Fruit fly (Drosophila melanogaster) whole organism, prepupa: ENCODE measurements around the gene Exd2.
A peak's percentile ranks its signal among the peaks of the same experiment; 100 is the strongest.

Experiments
- Blimp-1 ChIP-seq: fragments of 200-800 bp; sonication (Bioruptor generic); optimal IDR thresholded peaks from 3 replicates; lab custom pipeline; 2017; ENCODE audit warnings: missing biosample characterization, missing genetic modification characterization, mild to moderate bottlenecking, moderate library complexity, missing genetic modification reagents
- CG10631 ChIP-seq: fragments of 200-800 bp; sonication (Bioruptor generic); optimal IDR thresholded peaks from 2 replicates; lab custom pipeline; 2016; ENCODE audit warnings: missing biosample characterization, missing genetic modification characterization
- CG11294 ChIP-seq: fragments of 200-800 bp; sonication (Bioruptor generic); IDR thresholded peaks from 2 replicates; pipeline ENCODE4 v1.3.6; 2022; ENCODE audit warnings: missing biosample characterization, missing genetic modification characterization
- CG11762 ChIP-seq: fragments of 200-800 bp; sonication (Bioruptor generic); optimal IDR thresholded peaks from 3 replicates; lab custom pipeline; 2016; ENCODE audit warnings: missing biosample characterization, missing genetic modification characterization; ENCODE audit not compliant: insufficient read depth
- CG15336 ChIP-seq: fragments of 200-800 bp; sonication (Bioruptor generic); IDR thresholded peaks from 2 replicates; pipeline ENCODE4 v1.3.6; 2022; ENCODE audit warnings: missing biosample characterization, missing genetic modification characterization
- CG1621 ChIP-seq: fragments of 200-800 bp; sonication (Bioruptor generic); optimal IDR thresholded peaks from 3 replicates; lab custom pipeline; 2018; ENCODE audit warnings: missing biosample characterization, mild to moderate bottlenecking, missing genetic modification characterization
- CG16779 ChIP-seq: fragments of 200-800 bp; sonication (Bioruptor generic); optimal IDR thresholded peaks from 3 replicates; lab custom pipeline; 2017; ENCODE audit warnings: missing biosample characterization, mild to moderate bottlenecking, missing genetic modification characterization
- CG3032 ChIP-seq: fragments of 200-800 bp; optimal IDR thresholded peaks from 2 replicates; lab custom pipeline; 2019; ENCODE audit warnings: missing biosample characterization, mild to moderate bottlenecking, missing genetic modification characterization, moderate library complexity
- CG31627 ChIP-seq: fragments of 200-800 bp; sonication (Bioruptor generic); optimal IDR thresholded peaks from 3 replicates; lab custom pipeline; 2016; ENCODE audit warnings: missing biosample characterization, missing genetic modification characterization
- CG34406 ChIP-seq: fragments of 200-800 bp; sonication (Bioruptor generic); optimal IDR thresholded peaks from 3 replicates; lab custom pipeline; 2016; ENCODE audit warnings: missing biosample characterization, missing genetic modification characterization
- CG4318 ChIP-seq: fragments of 200-800 bp; sonication (Bioruptor generic); optimal IDR thresholded peaks from 3 replicates; lab custom pipeline; 2017; ENCODE audit warnings: missing biosample characterization, mild to moderate bottlenecking, missing genetic modification characterization
- CG6163 ChIP-seq: fragments of 200-800 bp; sonication (Bioruptor generic); IDR thresholded peaks from 3 replicates; pipeline ENCODE4 v1.3.6; 2022; ENCODE audit warnings: missing biosample characterization, missing genetic modification characterization
- CG6276 ChIP-seq: fragments of 200-800 bp; sonication (Bioruptor generic); optimal IDR thresholded peaks from 2 replicates; lab custom pipeline; 2017; ENCODE audit warnings: missing biosample characterization, mild to moderate bottlenecking, missing genetic modification characterization
- CG6808 ChIP-seq: fragments of 200-800 bp; sonication (Bioruptor generic); optimal IDR thresholded peaks from 3 replicates; lab custom pipeline; 2017; ENCODE audit warnings: missing biosample characterization, missing genetic modification characterization, mild to moderate bottlenecking, moderate library complexity, missing genetic modification reagents
- CG6854 ChIP-seq: fragments of 200-800 bp; sonication (Bioruptor generic); optimal IDR thresholded peaks from 2 replicates; lab custom pipeline; 2017; ENCODE audit warnings: missing biosample characterization, mild to moderate bottlenecking, missing genetic modification characterization
- CG8119 ChIP-seq: fragments of 200-800 bp; sonication (Bioruptor generic); IDR thresholded peaks from 3 replicates; pipeline ENCODE4 v1.3.6; 2022; ENCODE audit warnings: missing biosample characterization, missing genetic modification characterization
- CG8632 ChIP-seq: fragments of 200-800 bp; sonication (Bioruptor generic); optimal IDR thresholded peaks from 3 replicates; lab custom pipeline; 2016; ENCODE audit warnings: missing biosample characterization, missing genetic modification characterization
- CG9139 ChIP-seq: fragments of 200-800 bp; sonication (Bioruptor generic); optimal IDR thresholded peaks from 3 replicates; lab custom pipeline; 2017; ENCODE audit warnings: missing biosample characterization, mild to moderate bottlenecking, missing genetic modification characterization
- Eip78C ChIP-seq: fragments of 200-800 bp; sonication (Bioruptor generic); peaks from one replicate; lab custom pipeline; 2016; ENCODE audit warnings: missing biosample characterization, missing genetic modification characterization
- Eip93F ChIP-seq: fragments of 200-800 bp; sonication (Bioruptor generic); optimal IDR thresholded peaks from 2 replicates; lab custom pipeline; 2016; ENCODE audit warnings: missing biosample characterization, mild to moderate bottlenecking, missing genetic modification characterization
- Ets21C ChIP-seq: fragments of 200-800 bp; sonication (Bioruptor generic); optimal IDR thresholded peaks from 3 replicates; lab custom pipeline; 2016; ENCODE audit warnings: missing biosample characterization, missing genetic modification characterization
- Gug ChIP-seq: fragments of 200-800 bp; sonication (Bioruptor generic); IDR thresholded peaks from 2 replicates; pipeline ENCODE4 v1.3.6; 2022; ENCODE audit warnings: missing biosample characterization, missing genetic modification characterization
- Hr38 ChIP-seq: sonication (Bioruptor generic); optimal IDR thresholded peaks from 2 replicates; lab custom pipeline; 2016; ENCODE audit warnings: missing biosample characterization, missing genetic modification characterization
- Hr39 ChIP-seq: fragments of 200-800 bp; sonication (Bioruptor generic); optimal IDR thresholded peaks from 2 replicates; lab custom pipeline; 2016; ENCODE audit warnings: missing biosample characterization, missing genetic modification characterization
- Smox ChIP-seq: fragments of 200-800 bp; sonication (Bioruptor generic); optimal IDR thresholded peaks from 3 replicates; lab custom pipeline; 2016; ENCODE audit warnings: missing biosample characterization, missing genetic modification characterization
- Sox102F ChIP-seq: fragments of 200-800 bp; sonication (Bioruptor generic); optimal IDR thresholded peaks from 2 replicates; lab custom pipeline; 2016; ENCODE audit warnings: missing biosample characterization, mild to moderate bottlenecking, missing genetic modification characterization
- Sox14 ChIP-seq: fragments of 200-800 bp; sonication (Bioruptor generic); optimal IDR thresholded peaks from 3 replicates; lab custom pipeline; 2016; ENCODE audit warnings: missing biosample characterization, missing genetic modification characterization
- Sox15 ChIP-seq: fragments of 200-800 bp; sonication (Bioruptor generic); optimal IDR thresholded peaks from 3 replicates; lab custom pipeline; 2016; ENCODE audit warnings: missing biosample characterization, missing genetic modification characterization
- achi ChIP-seq: fragments of 200-800 bp; sonication (Bioruptor generic); optimal IDR thresholded peaks from 3 replicates; lab custom pipeline; 2016; ENCODE audit warnings: missing biosample characterization, missing genetic modification characterization
- cyc ChIP-seq: fragments of 200-800 bp; sonication (Bioruptor generic); optimal IDR thresholded peaks from 3 replicates; lab custom pipeline; 2016; ENCODE audit warnings: missing biosample characterization, missing genetic modification characterization
- dac ChIP-seq: fragments of 200-800 bp; sonication (Bioruptor generic); optimal IDR thresholded peaks from 2 replicates; lab custom pipeline; 2017; ENCODE audit warnings: missing biosample characterization, mild to moderate bottlenecking, missing genetic modification characterization
- eg ChIP-seq: fragments of 200-800 bp; sonication (Bioruptor generic); IDR thresholded peaks from 3 replicates; pipeline ENCODE4 v1.3.6; 2022; ENCODE audit warnings: missing biosample characterization, missing genetic modification characterization
- fd59A ChIP-seq: fragments of 200-800 bp; sonication (Bioruptor generic); optimal IDR thresholded peaks from 2 replicates; lab custom pipeline; 2017; ENCODE audit warnings: missing biosample characterization, mild to moderate bottlenecking, missing genetic modification characterization, missing genetic modification reagents
- fd85E ChIP-seq: fragments of 200-800 bp; sonication (Bioruptor generic); optimal IDR thresholded peaks from 3 replicates; lab custom pipeline; 2016; ENCODE audit warnings: missing biosample characterization, missing genetic modification characterization
- fkh ChIP-seq: fragments of 200-800 bp; sonication (Bioruptor generic); optimal IDR thresholded peaks from 3 replicates; lab custom pipeline; 2017; ENCODE audit warnings: missing biosample characterization, mild to moderate bottlenecking, missing genetic modification characterization, moderate library complexity
- lz ChIP-seq: fragments of 200-800 bp; sonication (Bioruptor generic); optimal IDR thresholded peaks from 3 replicates; lab custom pipeline; 2016; ENCODE audit warnings: missing biosample characterization, missing genetic modification characterization
- net ChIP-seq: fragments of 200-800 bp; sonication (Bioruptor generic); optimal IDR thresholded peaks from 3 replicates; lab custom pipeline; 2016; ENCODE audit warnings: missing biosample characterization, missing genetic modification characterization
- pdm3 ChIP-seq: fragments of 200-800 bp; sonication (Bioruptor generic); optimal IDR thresholded peaks from 3 replicates; lab custom pipeline; 2016; ENCODE audit warnings: missing biosample characterization, missing genetic modification characterization
- spab ChIP-seq: fragments of 200-800 bp; sonication (Bioruptor generic); optimal IDR thresholded peaks from 2 replicates; lab custom pipeline; 2017; ENCODE audit warnings: missing biosample characterization, mild to moderate bottlenecking, missing genetic modification characterization, missing genetic modification reagents
- ss ChIP-seq, 2 experiments: fragments of 200-800 bp; sonication (Bioruptor generic); optimal IDR thresholded peaks; 2 replicates in 1 of 2; 3 replicates in 1 of 2; lab custom pipeline; 2017 to 2018; ENCODE audit warnings: mild to moderate bottlenecking in 2 of 2, missing biosample characterization in 2 of 2, missing genetic modification characterization in 2 of 2, moderate library complexity in 1 of 2
- svp ChIP-seq: fragments of 200-800 bp; sonication (Bioruptor generic); peaks from one replicate; lab custom pipeline; 2016; ENCODE audit warnings: missing biosample characterization, missing genetic modification characterization
- vri ChIP-seq: fragments of 200-800 bp; sonication (Bioruptor generic); optimal IDR thresholded peaks from 3 replicates; lab custom pipeline; 2016; ENCODE audit warnings: missing biosample characterization, mild to moderate bottlenecking, missing genetic modification characterization

Exd2 gene

dm6 chr3R:11421643-11422122 is 13.8 kb downstream of the Exd2 start, which contains the start of the genes ninaG and Sptz (continued):
- TF ChIP-seq pdm3 = peak; percentile 94
- TF ChIP-seq spab = no peak
- TF ChIP-seq fkh (GFP tag; lab: Kevin White, UChicago) = no peak
- TF ChIP-seq Hr38 (GFP tag; lab: Kevin White, UChicago) = peak; percentile 50
- TF ChIP-seq Eip93F (GFP tag; lab: Kevin White, UChicago) = peak; percentile 76
- peak; percentile 90 for TF ChIP-seq achi (GFP tag; lab: Kevin White, UChicago)
- TF ChIP-seq CG34406 (GFP tag; lab: Kevin White, UChicago) = peak; percentile 86
- TF ChIP-seq cyc (GFP tag; lab: Kevin White, UChicago) = peak; percentile 97
- TF ChIP-seq CG6276 (GFP tag; lab: Kevin White, UChicago) = no peak
- no peak for TF ChIP-seq ss (GFP tag; optimal IDR thresholded peaks at IDR 0.05; lab: Kevin White, UChicago)
- TF ChIP-seq CG16779 (tag; lab: Kevin White, UChicago) = peak; percentile 65
- TF ChIP-seq CG6808 (GFP tag; lab: Kevin White, UChicago) = no peak
- TF ChIP-seq fd59A (GFP tag; lab: Kevin White, UChicago) = peak; percentile 77
- TF ChIP-seq CG4318 (GFP tag; lab: Kevin White, UChicago) = no peak
- TF ChIP-seq CG15336 (GFP tag; lab: Robert Waterston, UW) = peak; percentile 84

DNA sequence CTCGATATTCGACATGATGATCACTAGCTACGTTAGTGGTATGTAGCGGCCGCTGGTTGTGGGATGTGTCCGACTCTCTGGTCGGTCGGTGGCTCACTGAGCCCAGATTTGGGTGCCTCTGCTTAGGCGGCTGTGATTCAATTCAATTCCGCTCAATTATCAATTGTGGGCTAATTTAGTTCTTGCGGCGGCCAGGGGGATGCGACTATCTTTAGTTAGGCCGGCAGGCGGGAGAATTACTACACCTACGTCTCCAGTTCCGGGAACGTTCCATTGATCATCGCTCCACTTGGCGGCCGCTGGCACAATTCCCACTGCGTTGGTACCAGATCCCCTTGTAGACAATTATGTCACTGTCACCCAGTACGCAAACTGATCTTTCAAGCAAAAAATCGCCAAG is 16.9 kb downstream of the Exd2 start, which contains the start of the genes bumpel and CG45676:
Gene bumpel, minus strand, starts transcription at position 101 of the 400 bp plus-strand sequence.
Gene CG45676, plus strand, starts transcription at position 318 of the 400 bp plus-strand sequence.
- TF ChIP-seq Ets21C (no peak), CG10631 (GFP tag; lab: Kevin White, UChicago) (no peak)

dm6 chr3R:11412371-11412770 is 23.1 kb downstream of the Exd2 start, which contains the start of gene Ipo9:
Gene Ipo9 (plus strand): TSS chr3R:11412522.
- no peak for TF ChIP-seq vri (GFP tag; lab: Kevin White, UChicago)
- TF ChIP-seq CG34406 (GFP tag; lab: Kevin White, UChicago) = no peak
- TF ChIP-seq fd59A (GFP tag; lab: Kevin White, UChicago) = no peak
- no peak for TF ChIP-seq CG11294 (GFP tag; lab: Robert Waterston, UW)
- TF ChIP-seq CG8119 (GFP tag; lab: Robert Waterston, UW) = no peak
- no peak for TF ChIP-seq Hr39 (GFP tag; lab: Kevin White, UChicago)
- TF ChIP-seq CG15336 (GFP tag; lab: Robert Waterston, UW) = no peak
- no peak for TF ChIP-seq Smox (GFP tag; lab: Kevin White, UChicago)
- TF ChIP-seq Blimp-1 = no peak
- TF ChIP-seq Hr38 (GFP tag; lab: Kevin White, UChicago) = no peak
- TF ChIP-seq CG31627 (GFP tag; lab: Kevin White, UChicago) = no peak
- no peak for TF ChIP-seq CG1621 (tag; lab: Kevin White, UChicago)
- TF ChIP-seq net = no peak
- no peak for TF ChIP-seq CG6808 (GFP tag; lab: Kevin White, UChicago)
- TF ChIP-seq dac (GFP tag; lab: Kevin White, UChicago) = no peak
- no peak for TF ChIP-seq CG9139 (GFP tag; lab: Kevin White, UChicago)
- no peak for TF ChIP-seq CG8632 (GFP tag; lab: Kevin White, UChicago)
- no peak for TF ChIP-seq svp (GFP tag; lab: Kevin White, UChicago)
- TF ChIP-seq CG11762 (GFP tag; lab: Kevin White, UChicago) = no peak

DNA sequence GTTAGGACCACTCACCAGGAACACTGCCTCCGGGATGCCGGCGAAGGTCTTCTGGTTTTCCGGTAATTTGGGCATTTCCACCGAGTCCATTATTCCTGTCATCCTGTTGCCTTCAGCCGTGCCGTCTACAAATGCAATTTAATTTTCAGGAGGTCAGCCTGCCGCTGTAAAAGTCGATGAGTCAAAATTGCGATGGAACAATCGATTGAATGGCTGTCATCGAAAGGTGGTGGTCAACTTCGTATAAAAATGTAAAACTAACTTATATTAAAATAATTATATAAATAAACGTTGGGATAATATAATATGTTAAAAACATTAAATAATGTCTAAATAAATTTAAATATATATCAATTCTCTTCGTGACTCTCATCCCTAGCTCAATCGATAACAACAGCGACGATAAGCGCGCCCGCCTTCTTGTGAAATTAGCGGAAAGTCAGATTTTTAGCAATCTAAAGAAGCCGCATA is 25.8 kb downstream of the Exd2 start, which contains the start of the genes mgr and Irbp:
Gene mgr, minus strand, starts transcription at position 209 of the 471 bp plus-strand sequence.
Gene Irbp, plus strand, starts transcription at position 381 of the 471 bp plus-strand sequence.
- peak; percentile 60 for TF ChIP-seq cyc (GFP tag; lab: Kevin White, UChicago)
- TF ChIP-seq net = peak; percentile 77
- TF ChIP-seq fkh (GFP tag; lab: Kevin White, UChicago) = no peak
- peak; percentile 90 for TF ChIP-seq CG34406 (GFP tag; lab: Kevin White, UChicago)
- TF ChIP-seq svp (GFP tag; lab: Kevin White, UChicago) = peak; percentile 92
- TF ChIP-seq Hr38 (GFP tag; lab: Kevin White, UChicago) = no peak
- peak; percentile 75 for TF ChIP-seq lz (GFP tag; lab: Kevin White, UChicago)
- TF ChIP-seq eg = peak; percentile 90
- peak; percentile 62 for TF ChIP-seq Blimp-1
- TF ChIP-seq fd59A (GFP tag; lab: Kevin White, UChicago) = peak; percentile 54
- peak; percentile 63 for TF ChIP-seq Sox14 (GFP tag; lab: Kevin White, UChicago)
- no peak for TF ChIP-seq Sox102F (GFP tag; lab: Kevin White, UChicago)
- peak; percentile 65 for TF ChIP-seq Sox15
- peak; percentile 90 for TF ChIP-seq CG3032 (tag; lab: Kevin White, UChicago)
- peak; percentile 68 for TF ChIP-seq CG9139 (GFP tag; lab: Kevin White, UChicago)
- TF ChIP-seq Eip78C (GFP tag; lab: Kevin White, UChicago) = no peak
- TF ChIP-seq CG1621 (tag; lab: Kevin White, UChicago) = peak; percentile 69
- no peak for TF ChIP-seq fd85E (GFP tag; lab: Kevin White, UChicago)
- peak; percentile 89 for TF ChIP-seq CG6163 (GFP tag; lab: Robert Waterston, UW)
- TF ChIP-seq dac (GFP tag; lab: Kevin White, UChicago) = peak; percentile 78
- peak; percentile 84 for TF ChIP-seq CG8632 (GFP tag; lab: Kevin White, UChicago)
- TF ChIP-seq CG6854 = no peak
- TF ChIP-seq CG6808 (GFP tag; lab: Kevin White, UChicago) = no peak
- no peak for TF ChIP-seq spab
- TF ChIP-seq CG6276 (GFP tag; lab: Kevin White, UChicago) = no peak
- TF ChIP-seq Gug (GFP tag; lab: Robert Waterston, UW) = peak; percentile 91
